Worm (Caenorhabditis elegans): Measurements from ENCODE around the gene cest-16.

cest-16 gene

ce11 chrX:6328860-6329259 lies 29.1 kb downstream of the cest-16 start, which contains the start of gene col-169:
TSS of gene col-169 (plus strand) at chrX:6329160.
- TF ChIP-seq fos-1 (tag; optimal IDR thresholded peaks at IDR 0.05): no peak
- peak; percentile 84 for TF ChIP-seq aha-1 (tag)

- TF ChIP-seq set-16 (GFP tag; IDR thresholded peaks at IDR 0.05): peak; percentile 96
Observed at ce11 chrX:6329542-6330029, 29.8 kb downstream of the cest-16 start.

- TF ChIP-seq aha-1 (tag) (peak; percentile 81), nhr-28 (tag; optimal IDR thresholded peaks at IDR 0.05) (peak; percentile 45), nhr-48 (tag; optimal IDR thresholded peaks at IDR 0.05) (no peak), snpc-4 (tag; optimal IDR thresholded peaks at IDR 0.05) (no peak)
Observed at ce11 chrX:6331409-6331808, 31.7 kb downstream of the cest-16 start, which contains the start of gene col-170. TSS of gene col-170 (plus strand) at chrX:6331709.

- TF ChIP-seq lim-7 (GFP tag; IDR thresholded peaks at IDR 0.05) (no peak), hlh-11 (tag; optimal IDR thresholded peaks at IDR 0.05) (no peak), mep-1 (tag; optimal IDR thresholded peaks at IDR 0.05) (no peak), unc-39 (tag; optimal IDR thresholded peaks at IDR 0.05) (no peak), nhr-237 (tag; optimal IDR thresholded peaks at IDR 0.05) (no peak)
Observed at ce11 chrX:6333998-6334397, 34.3 kb downstream of the cest-16 start, which contains the start of gene col-171. TSS of gene col-171 (plus strand) at chrX:6334298.

ce11 chrX:6334602-6335001 lies 34.9 kb downstream of the cest-16 start:
- TF ChIP-seq set-16 (GFP tag; IDR thresholded peaks at IDR 0.05) (peak; percentile 85), F10B5.3 (tag; optimal IDR thresholded peaks at IDR 0.05) (no peak)

- peak; percentile 4 for TF ChIP-seq hlh-11 (tag; optimal IDR thresholded peaks at IDR 0.05)
- TF ChIP-seq daf-16 (GFP tag; optimal IDR thresholded peaks at IDR 0.05): no peak
- TF ChIP-seq daf-16 (tag; optimal IDR thresholded peaks at IDR 0.05): peak; percentile 67
- peak; percentile 3 for TF ChIP-seq nhr-28 (tag; optimal IDR thresholded peaks at IDR 0.05)
- TF ChIP-seq nhr-10 (tag; optimal IDR thresholded peaks at IDR 0.05): no peak
- no peak for TF ChIP-seq daf-19 (GFP tag; conservative IDR thresholded peaks at IDR 0.05)
- peak; percentile 53 for TF ChIP-seq nhr-77 (tag; optimal IDR thresholded peaks at IDR 0.05)
Observed at ce11 chrX:6337338-6337737, 37.6 kb downstream of the cest-16 start.

ce11 chrX:6337951-6338350 lies 38.2 kb downstream of the cest-16 start, which contains the start of gene C03B1.13:
TSS of gene C03B1.13 (minus strand) at chrX:6338051.
- TF ChIP-seq mdt-29 (GFP tag; IDR thresholded peaks at IDR 0.05) (no peak), aha-1 (tag) (no peak), ZK337.2 (GFP tag; IDR thresholded peaks at IDR 0.05) (no peak), fos-1 (tag; optimal IDR thresholded peaks at IDR 0.05) (no peak), ZK546.5 (tag; optimal IDR thresholded peaks at IDR 0.05) (no peak), ceh-32 (tag; optimal IDR thresholded peaks at IDR 0.05; ENCODE audit: poor library complexity) (no peak), F10B5.3 (tag; optimal IDR thresholded peaks at IDR 0.05) (no peak), lin-38 (GFP tag; IDR thresholded peaks at IDR 0.05) (no peak), attf-4 (tag; optimal IDR thresholded peaks at IDR 0.05) (no peak), snpc-1.2 (GFP tag; IDR thresholded peaks at IDR 0.05) (no peak), sdz-12 (GFP tag; optimal IDR thresholded peaks at IDR 0.05) (no peak), hmg-1.1 (GFP tag; IDR thresholded peaks at IDR 0.05) (no peak), nhr-28 (tag; optimal IDR thresholded peaks at IDR 0.05) (no peak), pha-4 (GFP tag; IDR thresholded peaks at IDR 0.05) (no peak), pha-4 (tag; optimal IDR thresholded peaks at IDR 0.05) (no peak), hlh-30 (tag; optimal IDR thresholded peaks at IDR 0.05; ENCODE audit: insufficient read depth) (no peak)
